1 fruit fly cellular context compared by ENCODE assay signal in the genomic region with DNA sequence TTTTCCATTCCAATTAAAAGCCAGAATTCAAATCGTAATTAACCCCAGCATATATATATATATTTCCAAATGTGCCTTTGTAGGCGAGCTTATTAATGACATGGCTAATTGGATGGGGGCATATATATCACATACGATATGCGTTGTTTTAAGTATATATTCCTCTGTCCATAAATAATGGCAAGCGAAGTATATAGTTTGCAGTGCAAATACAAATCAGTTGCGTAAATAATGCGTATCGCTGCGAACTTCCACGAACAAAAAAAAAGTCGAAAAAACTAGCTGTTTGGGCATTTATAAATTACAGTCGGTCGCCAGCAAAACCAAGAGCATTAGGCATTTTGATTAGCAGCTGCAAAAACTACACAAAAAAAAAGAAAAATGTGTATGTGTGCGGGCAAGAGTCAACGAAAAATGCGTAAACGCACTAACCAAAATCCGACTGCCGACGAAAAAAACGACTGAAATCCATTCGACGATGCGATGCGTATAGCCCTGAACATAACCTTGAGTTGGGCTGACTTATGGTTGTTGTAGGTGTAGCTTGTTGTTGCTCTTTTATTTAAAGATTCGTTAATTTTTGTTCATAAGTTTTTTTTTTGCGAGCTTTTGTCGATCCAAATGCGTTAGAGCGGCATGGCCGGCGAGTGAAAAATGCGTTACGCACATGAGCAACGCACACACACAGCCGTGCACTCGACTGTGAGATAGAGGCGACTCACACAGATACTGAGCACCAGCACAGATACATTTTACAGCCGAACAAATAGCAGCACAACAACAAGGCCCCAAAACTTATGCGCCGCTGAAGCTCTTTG.
A peak's percentile ranks its signal among the peaks of the same experiment; 100 is the strongest.
TF ChIP-seq lines count a peak whose summit lies in the region.

No protein-coding gene starts in this region.

TF ChIP-seq in whole organism, embryonic, 481 proteins besides CTCF, POLR2A, EP300 and RAD21 (continued from another document and continues in another):
- TF ChIP-seq CG5953 (GFP tag; IDR thresholded peaks at IDR 0.05; lab: Robert Waterston, UW) (no peak), BtbVII (GFP tag; optimal IDR thresholded peaks at IDR 0.05; lab: Kevin White, UChicago) (peak; percentile 11), CG15479 (GFP tag; optimal IDR thresholded peaks at IDR 0.05; lab: Kevin White, UChicago) (no peak), ci (GFP tag; IDR thresholded peaks at IDR 0.05; lab: Robert Waterston, UW) (no peak), fd3F (GFP tag; optimal IDR thresholded peaks at IDR 0.05; lab: Kevin White, UChicago) (peak; percentile 35), Nf-YC (tag; optimal IDR thresholded peaks at IDR 0.05; lab: Kevin White, UChicago) (no peak), CG9609 (GFP tag; optimal IDR thresholded peaks at IDR 0.05; lab: Kevin White, UChicago) (no peak), vfl (GFP tag; optimal IDR thresholded peaks at IDR 0.05; lab: Kevin White, UChicago) (no peak), CG17912 (GFP tag; optimal IDR thresholded peaks at IDR 0.05; lab: Kevin White, UChicago) (no peak), CG4424 (GFP tag; optimal IDR thresholded peaks at IDR 0.05; lab: Kevin White, UChicago) (no peak), Bgb (GFP tag; IDR thresholded peaks at IDR 0.05; lab: Robert Waterston, UW; ENCODE audit: partially characterized antibody) (peak; percentile 24; the same call in 1 of the 2 replicates), Mes4 (GFP tag; optimal IDR thresholded peaks at IDR 0.05; lab: Kevin White, UChicago) (no peak), CG18011 (GFP tag; optimal IDR thresholded peaks at IDR 0.05; lab: Kevin White, UChicago) (no peak), Ada2b (GFP tag; IDR thresholded peaks at IDR 0.05; lab: Robert Waterston, UW) (no peak), ato (GFP tag; IDR thresholded peaks at IDR 0.05; lab: Robert Waterston, UW; ENCODE audit: partially characterized antibody) (no peak), BEAF-32 (GFP tag; optimal IDR thresholded peaks at IDR 0.05; lab: Kevin White, UChicago) (no peak), Blimp-1 (GFP tag; optimal IDR thresholded peaks at IDR 0.05; lab: Kevin White, UChicago) (no peak), sd (tag; optimal IDR thresholded peaks at IDR 0.05; lab: Kevin White, UChicago) (no peak), ash1 (GFP tag; optimal IDR thresholded peaks at IDR 0.05; lab: Kevin White, UChicago) (no peak), pros (GFP tag; optimal IDR thresholded peaks at IDR 0.05; lab: Kevin White, UChicago) (no peak), HLH3B (GFP tag; IDR thresholded peaks at IDR 0.05; lab: Robert Waterston, UW) (no peak), tio (GFP tag; optimal IDR thresholded peaks at IDR 0.05; lab: Kevin White, UChicago) (no peak), CG6254 (GFP tag; optimal IDR thresholded peaks at IDR 0.05; lab: Kevin White, UChicago) (no peak), gfzf (GFP tag; optimal IDR thresholded peaks at IDR 0.05; lab: Kevin White, UChicago) (no peak), CG17361 (GFP tag; IDR thresholded peaks at IDR 0.05; lab: Robert Waterston, UW) (no peak), CG4730 (GFP tag; IDR thresholded peaks at IDR 0.05; lab: Robert Waterston, UW) (no peak), usp (GFP tag; optimal IDR thresholded peaks at IDR 0.05; lab: Kevin White, UChicago) (no peak), CG17359 (tag; optimal IDR thresholded peaks at IDR 0.05; lab: Kevin White, UChicago) (no peak), z (GFP tag; IDR thresholded peaks at IDR 0.05; lab: Robert Waterston, UW) (peak; percentile 81), jing (GFP tag; optimal IDR thresholded peaks at IDR 0.05; lab: Kevin White, UChicago) (no peak), CG14050 (GFP tag; IDR thresholded peaks at IDR 0.05; lab: Robert Waterston, UW) (no peak), sr (GFP tag; IDR thresholded peaks at IDR 0.05; lab: Robert Waterston, UW) (no peak), lov (optimal IDR thresholded peaks at IDR 0.05; lab: Kevin White, UChicago) (no peak), lov (GFP tag; IDR thresholded peaks at IDR 0.05; lab: Robert Waterston, UW) (no peak), ssp (GFP tag; IDR thresholded peaks at IDR 0.05; lab: Robert Waterston, UW) (no peak), CG8924 (tag; optimal IDR thresholded peaks at IDR 0.05; lab: Kevin White, UChicago) (no peak), en (GFP tag; optimal IDR thresholded peaks at IDR 0.05; lab: Kevin White, UChicago) (no peak), az2 (GFP tag; optimal IDR thresholded peaks at IDR 0.05; lab: Kevin White, UChicago) (no peak), dpn (GFP tag; optimal IDR thresholded peaks at IDR 0.05; lab: Kevin White, UChicago) (no peak), peb (GFP tag; IDR thresholded peaks at IDR 0.05; lab: Robert Waterston, UW) (no peak), CG33213 (GFP tag; optimal IDR thresholded peaks at IDR 0.05; lab: Kevin White, UChicago) (no peak), CG14667 (GFP tag; IDR thresholded peaks at IDR 0.05; lab: Robert Waterston, UW) (no peak), CG34422 (GFP tag; IDR thresholded peaks at IDR 0.05; lab: Robert Waterston, UW) (no peak; the same call in 2 of the 3 replicates), MTF-1 (GFP tag; optimal IDR thresholded peaks at IDR 0.05; lab: Kevin White, UChicago; ENCODE audit: borderline replicate concordance) (no peak), CG3847 (GFP tag; IDR thresholded peaks at IDR 0.05; lab: Robert Waterston, UW) (no peak), CG2712 (tag; optimal IDR thresholded peaks at IDR 0.05; lab: Kevin White, UChicago) (no peak), Drgx (GFP tag; IDR thresholded peaks at IDR 0.05; lab: Robert Waterston, UW) (no peak), CG5245 (GFP tag; optimal IDR thresholded peaks at IDR 0.05; lab: Kevin White, UChicago) (no peak), nmo (GFP tag; optimal IDR thresholded peaks at IDR 0.05; lab: Kevin White, UChicago) (no peak), unpg (GFP tag; optimal IDR thresholded peaks at IDR 0.05; lab: Kevin White, UChicago) (peak; percentile 3), Gug (GFP tag; IDR thresholded peaks at IDR 0.05; lab: Robert Waterston, UW) (no peak), chif (GFP tag; optimal IDR thresholded peaks at IDR 0.05; lab: Kevin White, UChicago) (no peak), CG4854 (GFP tag; optimal IDR thresholded peaks at IDR 0.05; lab: Kevin White, UChicago) (no peak), ind (GFP tag; optimal IDR thresholded peaks at IDR 0.05; lab: Kevin White, UChicago) (no peak), CG18599 (GFP tag; optimal IDR thresholded peaks at IDR 0.05; lab: Kevin White, UChicago) (peak; percentile 52), dan (GFP tag; IDR thresholded peaks at IDR 0.05; lab: Robert Waterston, UW) (no peak), wek (GFP tag; optimal IDR thresholded peaks at IDR 0.05; lab: Kevin White, UChicago) (no peak), dm (GFP tag; optimal IDR thresholded peaks at IDR 0.05; lab: Kevin White, UChicago) (no peak), CG8478 (optimal IDR thresholded peaks at IDR 0.05; lab: Kevin White, UChicago) (no peak), CG10209 (GFP tag; optimal IDR thresholded peaks at IDR 0.05; lab: Kevin White, UChicago) (no peak), CG1529 (GFP tag; optimal IDR thresholded peaks at IDR 0.05; lab: Kevin White, UChicago) (no peak), pita (GFP tag; optimal IDR thresholded peaks at IDR 0.05; lab: Kevin White, UChicago) (no peak), CG32772 (GFP tag; IDR thresholded peaks at IDR 0.05; lab: Robert Waterston, UW) (peak; percentile 16; the same call in 1 of the 2 replicates), CG3726 (GFP tag; IDR thresholded peaks at IDR 0.05; lab: Robert Waterston, UW) (no peak), gce (GFP tag; IDR thresholded peaks at IDR 0.05; lab: Robert Waterston, UW) (no peak), fu2 (GFP tag; optimal IDR thresholded peaks at IDR 0.05; lab: Kevin White, UChicago) (no peak), lab (GFP tag; optimal IDR thresholded peaks at IDR 0.05; lab: Kevin White, UChicago) (peak; percentile 52), da (GFP tag; optimal IDR thresholded peaks at IDR 0.05; lab: Kevin White, UChicago) (no peak), CG8765 (GFP tag; IDR thresholded peaks at IDR 0.05; lab: Robert Waterston, UW) (no peak), nau (GFP tag; optimal IDR thresholded peaks at IDR 0.05; lab: Kevin White, UChicago) (peak; percentile 29), H15 (GFP tag; IDR thresholded peaks at IDR 0.05; lab: Robert Waterston, UW) (no peak), Dbx (GFP tag; IDR thresholded peaks at IDR 0.05; lab: Robert Waterston, UW) (no peak), NK7.1 (GFP tag; optimal IDR thresholded peaks at IDR 0.05; lab: Kevin White, UChicago) (no peak), fru (optimal IDR thresholded peaks at IDR 0.05; lab: Kevin White, UChicago) (no peak), CG1647 (GFP tag; optimal IDR thresholded peaks at IDR 0.05; lab: Kevin White, UChicago) (no peak), zf30C (GFP tag; optimal IDR thresholded peaks at IDR 0.05; lab: Kevin White, UChicago) (no peak), Fer3 (tag; optimal IDR thresholded peaks at IDR 0.05; lab: Kevin White, UChicago) (peak; percentile 24), CG13424 (tag; optimal IDR thresholded peaks at IDR 0.05; lab: Kevin White, UChicago) (no peak), Dref (GFP tag; IDR thresholded peaks at IDR 0.05; lab: Robert Waterston, UW) (no peak), CG10274 (GFP tag; optimal IDR thresholded peaks at IDR 0.05; lab: Kevin White, UChicago) (no peak), CG9876 (GFP tag; optimal IDR thresholded peaks at IDR 0.05; lab: Kevin White, UChicago) (no peak), pum (GFP tag; optimal IDR thresholded peaks at IDR 0.05; lab: Kevin White, UChicago) (no peak), MBD-R2 (GFP tag; IDR thresholded peaks at IDR 0.05; lab: Robert Waterston, UW) (no peak), CG13287 (GFP tag; IDR thresholded peaks at IDR 0.05; lab: Robert Waterston, UW; ENCODE audit: partially characterized antibody) (peak; percentile 13; the same call in 1 of the 2 replicates), tna (GFP tag; IDR thresholded peaks at IDR 0.05; lab: Robert Waterston, UW; ENCODE audit: partially characterized antibody) (no peak), Lpt (GFP tag; optimal IDR thresholded peaks at IDR 0.05; lab: Kevin White, UChicago) (no peak), Aef1 (GFP tag; IDR thresholded peaks at IDR 0.05; lab: Robert Waterston, UW) (no peak), CG14710 (tag; optimal IDR thresholded peaks at IDR 0.05; lab: Kevin White, UChicago) (no peak), CG5180 (GFP tag; optimal IDR thresholded peaks at IDR 0.05; lab: Kevin White, UChicago) (no peak), knrl (GFP tag; IDR thresholded peaks at IDR 0.05; lab: Robert Waterston, UW; ENCODE audit: partially characterized antibody) (no peak), CG17829 (tag; optimal IDR thresholded peaks at IDR 0.05; lab: Kevin White, UChicago) (no peak), gro (GFP tag; optimal IDR thresholded peaks at IDR 0.05; lab: Kevin White, UChicago) (no peak), Ets97D (GFP tag; optimal IDR thresholded peaks at IDR 0.05; lab: Kevin White, UChicago) (no peak), CG15011 (GFP tag; optimal IDR thresholded peaks at IDR 0.05; lab: Kevin White, UChicago) (no peak), grn (GFP tag; optimal IDR thresholded peaks at IDR 0.05; lab: Kevin White, UChicago) (no peak), seq (GFP tag; IDR thresholded peaks at IDR 0.05; lab: Robert Waterston, UW) (peak; percentile 20; the same call in 1 of the 2 replicates), CG7928 (GFP tag; optimal IDR thresholded peaks at IDR 0.05; lab: Kevin White, UChicago) (peak; percentile 29), CG2129 (GFP tag; IDR thresholded peaks at IDR 0.05; lab: Robert Waterston, UW; ENCODE audit: partially characterized antibody) (no peak), nom (GFP tag; optimal IDR thresholded peaks at IDR 0.05; lab: Kevin White, UChicago) (no peak), Eip74EF (GFP tag; optimal IDR thresholded peaks at IDR 0.05; lab: Kevin White, UChicago) (no peak), CG11456 (GFP tag; IDR thresholded peaks at IDR 0.05; lab: Robert Waterston, UW) (no peak), sna (GFP tag; IDR thresholded peaks at IDR 0.05; lab: Robert Waterston, UW; ENCODE audit: partially characterized antibody) (no peak), YL-1 (GFP tag; optimal IDR thresholded peaks at IDR 0.05; lab: Kevin White, UChicago) (no peak), CG18619 (GFP tag; optimal IDR thresholded peaks at IDR 0.05; lab: Kevin White, UChicago) (peak; percentile 11), CG6654 (GFP tag; optimal IDR thresholded peaks at IDR 0.05; lab: Kevin White, UChicago) (no peak), pfk (GFP tag; optimal IDR thresholded peaks at IDR 0.05; lab: Kevin White, UChicago) (no peak), sob (GFP tag; IDR thresholded peaks at IDR 0.05; lab: Robert Waterston, UW) (no peak), Optix (GFP tag; IDR thresholded peaks at IDR 0.05; lab: Robert Waterston, UW) (no peak), H2.0 (GFP tag; IDR thresholded peaks at IDR 0.05; lab: Robert Waterston, UW) (no peak), exex (tag; optimal IDR thresholded peaks at IDR 0.05; lab: Kevin White, UChicago) (peak; percentile 16), CG7556 (GFP tag; optimal IDR thresholded peaks at IDR 0.05; lab: Kevin White, UChicago) (no peak), Nf-YB (GFP tag; optimal IDR thresholded peaks at IDR 0.05; lab: Kevin White, UChicago) (no peak), Bdp1 (GFP tag; optimal IDR thresholded peaks at IDR 0.05; lab: Kevin White, UChicago) (no peak), CHES-1-like (GFP tag; optimal IDR thresholded peaks at IDR 0.05; lab: Kevin White, UChicago) (peak; percentile 30), CG16863 (GFP tag; optimal IDR thresholded peaks at IDR 0.05; lab: Kevin White, UChicago) (no peak), Vsx1 (GFP tag; optimal IDR thresholded peaks at IDR 0.05; lab: Kevin White, UChicago) (no peak), tll (GFP tag; optimal IDR thresholded peaks at IDR 0.05; lab: Kevin White, UChicago) (no peak), twi (tag; optimal IDR thresholded peaks at IDR 0.05; lab: Kevin White, UChicago) (no peak), Chrac-16 (GFP tag; optimal IDR thresholded peaks at IDR 0.05; lab: Kevin White, UChicago) (no peak), kah (GFP tag; optimal IDR thresholded peaks at IDR 0.05; lab: Kevin White, UChicago) (no peak), CG7372 (GFP tag; IDR thresholded peaks at IDR 0.05; lab: Robert Waterston, UW) (no peak), sqz (GFP tag; optimal IDR thresholded peaks at IDR 0.05; lab: Kevin White, UChicago) (peak; percentile 72), CG11085 (GFP tag; IDR thresholded peaks at IDR 0.05; lab: Robert Waterston, UW) (no peak), Hmx (GFP tag; optimal IDR thresholded peaks at IDR 0.05; lab: Kevin White, UChicago) (no peak), CG7357 (GFP tag; IDR thresholded peaks at IDR 0.05; lab: Robert Waterston, UW) (no peak), CG8290 (GFP tag; optimal IDR thresholded peaks at IDR 0.05; lab: Kevin White, UChicago) (no peak), CG8290 (tag; optimal IDR thresholded peaks at IDR 0.05; lab: Kevin White, UChicago) (peak in 1 of 2 experiments; percentile 54), CG15514 (GFP tag; optimal IDR thresholded peaks at IDR 0.05; lab: Kevin White, UChicago) (peak; percentile 44)
